Fruit fly (Drosophila melanogaster) whole organism, embryonic: ENCODE data around the gene CG31161.
A peak's percentile ranks its signal among the peaks of the same experiment; 100 is the strongest.

ENCODE experiments used
- CG10274 ChIP-seq: fragments of 200-800 bp; sonication (Bioruptor generic); optimal IDR thresholded peaks from 3 replicates; lab custom pipeline; 2017; ENCODE audit warnings: missing biosample characterization, mild to moderate bottlenecking, missing genetic modification characterization
- CG11398 ChIP-seq: fragments of 200-800 bp; sonication (Bioruptor generic); optimal IDR thresholded peaks from 2 replicates; lab custom pipeline; 2016; ENCODE audit warnings: missing biosample characterization, missing genetic modification characterization
- CG12391 ChIP-seq: fragments of 200-800 bp; sonication (Bioruptor generic); optimal IDR thresholded peaks from 3 replicates; lab custom pipeline; 2018; ENCODE audit warnings: missing biosample characterization, mild to moderate bottlenecking, missing genetic modification characterization, moderate library complexity
- CG14860 ChIP-seq: fragments of 200-800 bp; sonication (Bioruptor generic); IDR thresholded peaks from 3 replicates; pipeline ENCODE4 v1.3.6; 2022; ENCODE audit warnings: missing biosample characterization, missing genetic modification characterization; ENCODE audit not compliant: partially characterized antibody
- CG17186 ChIP-seq: fragments of 200-800 bp; sonication (Bioruptor generic); optimal IDR thresholded peaks from 3 replicates; lab custom pipeline; 2017; ENCODE audit warnings: missing biosample characterization, missing genetic modification reagents, missing genetic modification characterization
- CG17912 ChIP-seq: fragments of 200-800 bp; sonication (Bioruptor generic); optimal IDR thresholded peaks from 2 replicates; lab custom pipeline; 2018; ENCODE audit warnings: missing biosample characterization, mild to moderate bottlenecking, missing genetic modification characterization
- CG18599 ChIP-seq: fragments of 200-800 bp; sonication (Bioruptor generic); optimal IDR thresholded peaks from 3 replicates; lab custom pipeline; 2017; ENCODE audit warnings: missing biosample characterization, missing genetic modification characterization, mild to moderate bottlenecking, moderate library complexity, missing genetic modification reagents
- CG18619 ChIP-seq: fragments of 200-800 bp; sonication (Bioruptor generic); optimal IDR thresholded peaks from 3 replicates; lab custom pipeline; 2017; ENCODE audit warnings: missing biosample characterization, mild to moderate bottlenecking, missing genetic modification characterization
- CG32532 ChIP-seq: fragments of 200-800 bp; sonication (Bioruptor generic); IDR thresholded peaks from 2 replicates; pipeline ENCODE4 v1.3.6; 2022; ENCODE audit warnings: missing biosample characterization, missing genetic modification characterization
- CG3995 ChIP-seq: fragments of 200-800 bp; sonication (Bioruptor generic); optimal IDR thresholded peaks from 3 replicates; lab custom pipeline; 2016; ENCODE audit warnings: missing biosample characterization, missing genetic modification characterization
- CG5245 ChIP-seq: fragments of 200-800 bp; sonication (Bioruptor generic); optimal IDR thresholded peaks from 3 replicates; lab custom pipeline; 2016; ENCODE audit warnings: missing biosample characterization, missing genetic modification characterization
- CG6175 ChIP-seq: fragments of 200-800 bp; sonication (Bioruptor generic); IDR thresholded peaks from 3 replicates; pipeline ENCODE4 v1.3.6; 2022; ENCODE audit warnings: missing biosample characterization, missing genetic modification characterization
- CG7928 ChIP-seq: fragments of 200-800 bp; sonication (Bioruptor generic); optimal IDR thresholded peaks from 2 replicates; lab custom pipeline; 2017; ENCODE audit warnings: missing biosample characterization, mild to moderate bottlenecking, missing genetic modification characterization
- CG8359 ChIP-seq: fragments of 200-800 bp; sonication (Bioruptor generic); optimal IDR thresholded peaks from 2 replicates; lab custom pipeline; 2017; ENCODE audit warnings: missing biosample characterization, mild to moderate bottlenecking, missing genetic modification characterization, borderline replicate concordance
- CG8944 ChIP-seq: fragments of 200-800 bp; sonication (Bioruptor generic); optimal IDR thresholded peaks from 3 replicates; lab custom pipeline; 2016; ENCODE audit warnings: missing biosample characterization, missing genetic modification characterization
- CG9727 ChIP-seq: fragments of 200-800 bp; sonication (Bioruptor generic); optimal IDR thresholded peaks from 3 replicates; lab custom pipeline; 2017; ENCODE audit warnings: missing biosample characterization, mild to moderate bottlenecking, missing genetic modification characterization
- CG9876 ChIP-seq: fragments of 200-800 bp; sonication (Bioruptor generic); optimal IDR thresholded peaks from 2 replicates; lab custom pipeline; 2016; ENCODE audit warnings: missing biosample characterization, missing genetic modification characterization
- Chrac-16 ChIP-seq: fragments of 200-800 bp; sonication (Bioruptor generic); optimal IDR thresholded peaks from 3 replicates; lab custom pipeline; 2016; ENCODE audit warnings: missing biosample characterization, missing genetic modification characterization
- CoRest ChIP-seq: fragments of 200-800 bp; sonication (Bioruptor generic); optimal IDR thresholded peaks from 3 replicates; lab custom pipeline; 2018; ENCODE audit warnings: missing biosample characterization, mild to moderate bottlenecking, missing genetic modification characterization, moderate library complexity
- D19A ChIP-seq: fragments of 200-800 bp; optimal IDR thresholded peaks from 3 replicates; lab custom pipeline; 2019; ENCODE audit warnings: missing biosample characterization, mild to moderate bottlenecking, missing genetic modification characterization, moderate library complexity
- E2f2 ChIP-seq: fragments of 200-800 bp; sonication (Bioruptor generic); IDR thresholded peaks from 2 replicates; pipeline ENCODE4 v1.3.6; 2022; ENCODE audit warnings: missing biosample characterization, missing genetic modification characterization
- Fer3 ChIP-seq: fragments of 200-800 bp; sonication (Bioruptor generic); optimal IDR thresholded peaks from 2 replicates; lab custom pipeline; 2018; ENCODE audit warnings: missing biosample characterization, mild to moderate bottlenecking, missing genetic modification characterization, moderate library complexity
- H2.0 ChIP-seq: fragments of 200-800 bp; sonication (Bioruptor generic); IDR thresholded peaks from 2 replicates; pipeline ENCODE4 v1.3.6; 2022; ENCODE audit warnings: missing biosample characterization, missing genetic modification characterization
- Jarid2 ChIP-seq: fragments of 200-800 bp; sonication (Bioruptor generic); optimal IDR thresholded peaks from 3 replicates; lab custom pipeline; 2017; ENCODE audit warnings: mild to moderate bottlenecking, missing biosample characterization, missing genetic modification reagents, missing genetic modification characterization
- Nf-YB ChIP-seq: fragments of 200-800 bp; sonication (Bioruptor generic); optimal IDR thresholded peaks from 3 replicates; lab custom pipeline; 2019; ENCODE audit warnings: missing biosample characterization, mild to moderate bottlenecking, missing genetic modification characterization, moderate library complexity
- Optix ChIP-seq: fragments of 200-800 bp; sonication (Bioruptor generic); IDR thresholded peaks from 3 replicates; pipeline ENCODE4 v1.3.6; 2022; ENCODE audit warnings: missing biosample characterization, missing genetic modification characterization
- Sox102F ChIP-seq: fragments of 200-800 bp; sonication (Bioruptor generic); optimal IDR thresholded peaks from 2 replicates; lab custom pipeline; 2018; ENCODE audit warnings: missing biosample characterization, mild to moderate bottlenecking, missing genetic modification characterization, moderate library complexity
- Sry-δ ChIP-seq: fragments of 200-800 bp; sonication (Bioruptor generic); optimal IDR thresholded peaks from 2 replicates; lab custom pipeline; 2016; ENCODE audit warnings: missing biosample characterization, missing genetic modification characterization
- al ChIP-seq: fragments of 200-800 bp; sonication (Bioruptor generic); IDR thresholded peaks from 2 replicates; pipeline ENCODE4 v1.3.6; 2022; ENCODE audit warnings: missing biosample characterization, missing genetic modification characterization
- ap ChIP-seq: fragments of 200-800 bp; sonication (Bioruptor generic); IDR thresholded peaks from 2 replicates; pipeline ENCODE4 v1.3.6; 2022; ENCODE audit warnings: missing biosample characterization, missing genetic modification characterization
- bigmax ChIP-seq: fragments of 200-800 bp; sonication (Bioruptor generic); optimal IDR thresholded peaks from 2 replicates; lab custom pipeline; 2018; ENCODE audit warnings: missing biosample characterization, mild to moderate bottlenecking, missing genetic modification characterization
- corto ChIP-seq: fragments of 200-800 bp; sonication (Bioruptor generic); optimal IDR thresholded peaks from 2 replicates; lab custom pipeline; 2016; ENCODE audit warnings: missing biosample characterization, mild to moderate bottlenecking, missing genetic modification characterization, moderate library complexity
- en ChIP-seq: fragments of 200-800 bp; sonication (Bioruptor generic); optimal IDR thresholded peaks from 2 replicates; lab custom pipeline; 2016; ENCODE audit warnings: missing biosample characterization, missing genetic modification characterization
- gfzf ChIP-seq: fragments of 200-800 bp; sonication (Bioruptor generic); optimal IDR thresholded peaks from 2 replicates; lab custom pipeline; 2016; ENCODE audit warnings: missing biosample characterization, mild to moderate bottlenecking, missing genetic modification characterization, moderate library complexity
- gsb-n ChIP-seq: fragments of 200-800 bp; sonication (Bioruptor generic); optimal IDR thresholded peaks from 3 replicates; lab custom pipeline; 2018; ENCODE audit warnings: missing biosample characterization, mild to moderate bottlenecking, missing genetic modification characterization
- her ChIP-seq: fragments of 200-800 bp; sonication (Bioruptor generic); optimal IDR thresholded peaks from 2 replicates; lab custom pipeline; 2016; ENCODE audit warnings: missing biosample characterization, missing genetic modification characterization
- knrl ChIP-seq: fragments of 200-800 bp; sonication (Bioruptor generic); IDR thresholded peaks from 3 replicates; pipeline ENCODE4 v1.3.6; 2022; ENCODE audit warnings: missing biosample characterization, missing genetic modification characterization; ENCODE audit not compliant: partially characterized antibody
- lmd ChIP-seq: fragments of 200-800 bp; sonication (Bioruptor generic); IDR thresholded peaks from 2 replicates; pipeline ENCODE4 v1.3.6; 2022; ENCODE audit warnings: missing biosample characterization, missing genetic modification characterization
- maf-S ChIP-seq: fragments of 200-800 bp; sonication (Bioruptor generic); optimal IDR thresholded peaks from 2 replicates; lab custom pipeline; 2016; ENCODE audit warnings: missing biosample characterization, missing genetic modification characterization
- nerfin-1 ChIP-seq: fragments of 200-800 bp; sonication (Bioruptor generic); optimal IDR thresholded peaks from 3 replicates; lab custom pipeline; 2019; ENCODE audit warnings: missing biosample characterization, mild to moderate bottlenecking, missing genetic modification characterization, moderate library complexity
- pb ChIP-seq: fragments of 200-800 bp; sonication (Bioruptor generic); optimal IDR thresholded peaks from 3 replicates; lab custom pipeline; 2016; ENCODE audit warnings: missing biosample characterization, missing genetic modification characterization
- pfk ChIP-seq: fragments of 200-800 bp; sonication (Bioruptor generic); optimal IDR thresholded peaks from 2 replicates; lab custom pipeline; 2018; ENCODE audit warnings: missing biosample characterization, mild to moderate bottlenecking, missing genetic modification characterization, moderate library complexity
- pho ChIP-seq: fragments of 200-800 bp; sonication (Bioruptor generic); optimal IDR thresholded peaks from 2 replicates; lab custom pipeline; 2016; ENCODE audit warnings: missing biosample characterization, missing genetic modification characterization
- repo ChIP-seq: fragments of 200-800 bp; sonication (Bioruptor generic); optimal IDR thresholded peaks from 2 replicates; lab custom pipeline; 2016; ENCODE audit warnings: missing biosample characterization, missing genetic modification characterization
- rib ChIP-seq: fragments of 200-800 bp; sonication (Bioruptor generic); IDR thresholded peaks from 2 replicates; pipeline ENCODE4 v1.3.6; 2022; ENCODE audit warnings: missing biosample characterization, missing genetic modification characterization
- run ChIP-seq: fragments of 200-800 bp; sonication (Bioruptor generic); optimal IDR thresholded peaks from 3 replicates; lab custom pipeline; 2018; ENCODE audit warnings: missing biosample characterization, mild to moderate bottlenecking, missing genetic modification characterization
- scrt ChIP-seq: fragments of 200-800 bp; sonication (Bioruptor generic); optimal IDR thresholded peaks from 2 replicates; lab custom pipeline; 2018; ENCODE audit warnings: missing biosample characterization, mild to moderate bottlenecking, missing genetic modification characterization, moderate library complexity
- tin ChIP-seq: fragments of 200-800 bp; sonication (Bioruptor generic); optimal IDR thresholded peaks from 3 replicates; lab custom pipeline; 2016; ENCODE audit warnings: missing biosample characterization, missing genetic modification characterization
- tna ChIP-seq: fragments of 200-800 bp; sonication (Bioruptor generic); IDR thresholded peaks from 2 replicates; pipeline ENCODE4 v1.3.6; 2022; ENCODE audit warnings: missing biosample characterization, missing genetic modification characterization; ENCODE audit not compliant: partially characterized antibody
- tup ChIP-seq: fragments of 200-800 bp; sonication (Bioruptor generic); optimal IDR thresholded peaks from 2 replicates; lab custom pipeline; 2016; ENCODE audit warnings: missing biosample characterization, mild to moderate bottlenecking, missing genetic modification characterization, moderate library complexity
- zen ChIP-seq: fragments of 200-800 bp; sonication (Bioruptor generic); optimal IDR thresholded peaks from 3 replicates; lab custom pipeline; 2018; ENCODE audit warnings: missing biosample characterization, mild to moderate bottlenecking, missing genetic modification characterization, moderate library complexity

The CG31161 gene

DNA sequence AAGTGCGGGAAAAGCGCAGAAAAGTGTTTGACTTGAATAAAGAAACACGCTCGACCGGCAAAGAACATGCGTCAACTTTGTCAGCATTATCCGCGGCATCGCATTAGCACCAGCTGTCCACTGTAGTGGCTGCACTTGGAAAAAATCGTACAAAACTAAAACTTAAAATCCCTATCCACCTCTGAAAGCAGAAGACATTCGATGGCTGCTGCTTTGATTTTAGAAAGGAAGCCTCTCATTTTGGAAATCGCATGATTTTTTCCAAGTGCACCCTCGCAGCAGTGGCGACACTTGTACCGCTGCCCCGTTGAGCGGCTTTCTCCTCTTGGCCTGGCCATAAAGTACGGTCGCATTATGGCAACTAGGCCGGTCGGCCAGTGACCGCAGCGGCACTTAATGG lies 48.0 kb downstream of the CG31161 start:
- TF ChIP-seq en (GFP tag; lab: Kevin White, UChicago) (no peak), CG3995 (GFP tag; lab: Kevin White, UChicago) (no peak), E2f2 (GFP tag; lab: Robert Waterston, UW) (no peak), zen (tag; lab: Kevin White, UChicago) (no peak), CG10274 (GFP tag; lab: Kevin White, UChicago) (no peak), CG18619 (no peak), CG5245 (GFP tag; lab: Kevin White, UChicago) (peak; percentile 51), pb (GFP tag; lab: Kevin White, UChicago) (peak; percentile 44), Chrac-16 (GFP tag; lab: Kevin White, UChicago) (peak; percentile 24), corto (GFP tag; lab: Kevin White, UChicago) (no peak), repo (GFP tag; lab: Kevin White, UChicago) (no peak), CG7928 (GFP tag; lab: Kevin White, UChicago) (no peak), al (GFP tag; lab: Robert Waterston, UW) (0 out of 2 replicates have a peak, but pooled peaks have one; percentile 17), CG11398 (GFP tag; lab: Kevin White, UChicago) (no peak), CG6175 (GFP tag; lab: Robert Waterston, UW) (no peak), gfzf (GFP tag; lab: Kevin White, UChicago) (no peak), CG17912 (no peak), her (GFP tag; lab: Kevin White, UChicago) (peak; percentile 41), CG9727 (GFP tag; lab: Kevin White, UChicago) (peak; percentile 30), CG8944 (GFP tag; lab: Kevin White, UChicago) (no peak), maf-S (GFP tag; lab: Kevin White, UChicago) (peak; percentile 3), run (tag; lab: Kevin White, UChicago) (no peak), H2.0 (GFP tag; lab: Robert Waterston, UW) (peak; percentile 54), CG9876 (GFP tag; lab: Kevin White, UChicago) (peak; percentile 34), gsb-n (tag; lab: Kevin White, UChicago) (no peak), Nf-YB (GFP tag; lab: Kevin White, UChicago) (no peak), D19A (tag; lab: Kevin White, UChicago) (no peak), Sox102F (GFP tag; lab: Kevin White, UChicago) (peak; percentile 69), tin (GFP tag; lab: Kevin White, UChicago) (peak; percentile 27), CG12391 (peak; percentile 51), ap (peak; percentile 38; the same call in 1 of the 2 replicates), CG14860 (no peak), CG18599 (GFP tag; lab: Kevin White, UChicago) (peak; percentile 47), CG8359 (GFP tag; lab: Kevin White, UChicago) (no peak), Optix (peak; percentile 77), CoRest (tag; lab: Kevin White, UChicago) (peak; percentile 19), knrl (no peak), bigmax (GFP tag; lab: Kevin White, UChicago) (no peak), tna (GFP tag; lab: Robert Waterston, UW) (no peak), CG32532 (GFP tag; lab: Robert Waterston, UW) (no peak), pho (GFP tag; lab: Kevin White, UChicago) (no peak), pfk (GFP tag; lab: Kevin White, UChicago) (no peak), CG17186 (GFP tag; lab: Kevin White, UChicago) (no peak), Fer3 (tag; lab: Kevin White, UChicago) (peak; percentile 17), tup (GFP tag; lab: Kevin White, UChicago) (no peak), Sry-δ (peak; percentile 2), lmd (GFP tag; lab: Robert Waterston, UW) (peak; percentile 55), Jarid2 (GFP tag; lab: Kevin White, UChicago) (no peak), nerfin-1 (tag; lab: Kevin White, UChicago) (no peak), rib (GFP tag; lab: Robert Waterston, UW) (no peak), scrt (no peak)
